Fruit fly (Drosophila melanogaster): Measurements from ENCODE around the gene CG5274.

CG5274 gene

dm6 chr3L:20447337-20447736 lies 19.9 kb upstream of the CG5274 start (continued):
- TF ChIP-seq CG16815 (GFP tag; optimal IDR thresholded peaks at IDR 0.05) (peak; percentile 50), ap (GFP tag; IDR thresholded peaks at IDR 0.05) (no peak), Ets97D (GFP tag; optimal IDR thresholded peaks at IDR 0.05) (no peak), HLHmδ (GFP tag; optimal IDR thresholded peaks at IDR 0.05) (peak; percentile 80), Gug (GFP tag; IDR thresholded peaks at IDR 0.05) (peak; percentile 21; the same call in 1 of the 4 replicates), Trl (optimal IDR thresholded peaks at IDR 0.05) (no peak), Trl (GFP tag; optimal IDR thresholded peaks at IDR 0.05) (no peak), nau (GFP tag; optimal IDR thresholded peaks at IDR 0.05) (no peak), Elba2 (GFP tag; optimal IDR thresholded peaks at IDR 0.05) (no peak), pum (GFP tag; optimal IDR thresholded peaks at IDR 0.05) (no peak), CG12744 (GFP tag; optimal IDR thresholded peaks at IDR 0.05) (no peak), CG8089 (GFP tag; optimal IDR thresholded peaks at IDR 0.05) (no peak), gfzf (GFP tag; optimal IDR thresholded peaks at IDR 0.05) (no peak), Asciz (GFP tag; optimal IDR thresholded peaks at IDR 0.05) (no peak), Fer3 (tag; optimal IDR thresholded peaks at IDR 0.05) (no peak), fd3F (GFP tag; optimal IDR thresholded peaks at IDR 0.05) (no peak), CG14860 (GFP tag; IDR thresholded peaks at IDR 0.05; ENCODE audit: partially characterized antibody) (no peak), CG1233 (GFP tag; optimal IDR thresholded peaks at IDR 0.05) (no peak), pho (GFP tag; optimal IDR thresholded peaks at IDR 0.05) (no peak), onecut (GFP tag; IDR thresholded peaks at IDR 0.05) (no peak), trh (GFP tag; optimal IDR thresholded peaks at IDR 0.05) (no peak), vnd (GFP tag; IDR thresholded peaks at IDR 0.05; ENCODE audit: partially characterized antibody) (no peak), HmgZ (tag; optimal IDR thresholded peaks at IDR 0.05) (no peak), Camta (GFP tag; optimal IDR thresholded peaks at IDR 0.05) (no peak), lab (GFP tag; optimal IDR thresholded peaks at IDR 0.05) (no peak), D (optimal IDR thresholded peaks at IDR 0.05) (no peak), D (GFP tag; optimal IDR thresholded peaks at IDR 0.05) (no peak), tin (GFP tag; optimal IDR thresholded peaks at IDR 0.05) (no peak), rib (GFP tag; IDR thresholded peaks at IDR 0.05) (no peak), Dek (tag; optimal IDR thresholded peaks at IDR 0.05) (no peak), Max (GFP tag; optimal IDR thresholded peaks at IDR 0.05) (no peak), CG12659 (GFP tag; optimal IDR thresholded peaks at IDR 0.05) (no peak), row (GFP tag; IDR thresholded peaks at IDR 0.05) (0 out of 3 replicates have a peak, but pooled peaks have one; percentile 33), ATbp (GFP tag; optimal IDR thresholded peaks at IDR 0.05) (peak; percentile 4), H15 (GFP tag; IDR thresholded peaks at IDR 0.05) (no peak), bsh (GFP tag; optimal IDR thresholded peaks at IDR 0.05) (peak in 1 of 2 experiments; percentile 43), CG10543 (GFP tag; optimal IDR thresholded peaks at IDR 0.05) (no peak), ftz-f1 (GFP tag; optimal IDR thresholded peaks at IDR 0.05) (no peak), CG6689 (GFP tag; IDR thresholded peaks at IDR 0.05) (peak; percentile 36; the same call in 1 of the 2 replicates), CG6654 (GFP tag; optimal IDR thresholded peaks at IDR 0.05) (no peak), en (GFP tag; optimal IDR thresholded peaks at IDR 0.05) (no peak), CG8359 (GFP tag; optimal IDR thresholded peaks at IDR 0.05; ENCODE audit: borderline replicate concordance) (no peak), Antp (GFP tag; optimal IDR thresholded peaks at IDR 0.05) (peak; percentile 1), CG18599 (GFP tag; optimal IDR thresholded peaks at IDR 0.05) (no peak), eyg (GFP tag; optimal IDR thresholded peaks at IDR 0.05) (no peak), slbo (GFP tag; IDR thresholded peaks at IDR 0.05) (0 out of 2 replicates have a peak, but pooled peaks have one; percentile 15), esg (GFP tag; conservative IDR thresholded peaks at IDR 0.05) (0 out of 2 replicates have a peak, but pooled peaks have one; percentile 8), CG12071 (GFP tag; optimal IDR thresholded peaks at IDR 0.05) (no peak), zfh2 (GFP tag; optimal IDR thresholded peaks at IDR 0.05) (no peak), her (GFP tag; optimal IDR thresholded peaks at IDR 0.05) (no peak), YL-1 (GFP tag; optimal IDR thresholded peaks at IDR 0.05) (no peak), ERR (GFP tag; optimal IDR thresholded peaks at IDR 0.05) (no peak)

Data from whole organism, embryonic.